Fruit fly (Drosophila melanogaster): ENCODE data around the gene Pc.
A peak's percentile ranks its signal among the peaks of the same experiment; 100 is the strongest.

DNA sequence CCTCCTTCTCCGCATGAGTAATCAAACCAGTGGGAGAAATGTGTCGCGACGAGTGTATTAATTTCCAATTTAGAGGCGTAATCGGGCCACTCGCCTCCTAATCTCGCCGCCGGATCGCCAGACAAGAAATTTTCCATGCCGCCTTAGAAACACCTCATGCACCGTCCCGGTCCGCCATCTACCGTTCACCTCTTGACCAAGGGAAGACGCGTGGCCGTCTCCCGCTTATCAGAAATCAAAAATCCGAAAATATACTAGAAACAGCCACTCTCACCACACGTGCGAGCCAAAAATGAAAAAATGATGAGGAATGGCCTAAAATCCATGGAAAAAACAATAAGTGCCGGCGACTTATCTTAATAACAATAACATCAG is 41.9 kb downstream of the Pc start:
- TF ChIP-seq psq (GFP tag; optimal IDR thresholded peaks at IDR 0.05), result no peak
- no peak for TF ChIP-seq Abd-B (GFP tag; optimal IDR thresholded peaks at IDR 0.05)
- TF ChIP-seq fru (GFP tag; optimal IDR thresholded peaks at IDR 0.05), result no peak
- TF ChIP-seq jim (GFP tag; optimal IDR thresholded peaks at IDR 0.05), result no peak
- no peak for TF ChIP-seq pan (optimal IDR thresholded peaks at IDR 0.05)
- no peak for TF ChIP-seq dl (GFP tag; optimal IDR thresholded peaks at IDR 0.05; ENCODE audit: insufficient read depth in 1 of 2, partially characterized antibody in 2 of 2)
- TF ChIP-seq foxo (GFP tag; optimal IDR thresholded peaks at IDR 0.05), result no peak
- no peak for TF ChIP-seq N (GFP tag; optimal IDR thresholded peaks at IDR 0.05)
- no peak for TF ChIP-seq tai (GFP tag; optimal IDR thresholded peaks at IDR 0.05)
- no peak for TF ChIP-seq OdsH (GFP tag; optimal IDR thresholded peaks at IDR 0.05)
- TF ChIP-seq lola (GFP tag; optimal IDR thresholded peaks at IDR 0.05), result no peak
- no peak for TF ChIP-seq CrebA (GFP tag; optimal IDR thresholded peaks at IDR 0.05; ENCODE audit: borderline replicate concordance)
- peak; percentile 53 for TF ChIP-seq h (GFP tag; optimal IDR thresholded peaks at IDR 0.05)
